Worm (Caenorhabditis elegans) whole organism, late embryonic: ENCODE data around the gene end-3.
"Not testable (repeated sequence)": the region's sequence is repeated elsewhere in the genome, so short reads cannot be mapped to it uniquely, and the experiment has no call there.

ENCODE experiments used
- ama-1 ChIP-seq: fragments of 150-350 bp; optimal IDR thresholded peaks from 2 replicates; lab custom pipeline; 2014
- ets-4 ChIP-seq: sonication (generic microtip); optimal IDR thresholded peaks from 2 replicates; lab custom pipeline; 2016; ENCODE audit warnings: missing genetic modification characterization, missing compliant biosample characterization
- hlh-13 ChIP-seq: fragments of 200-800 bp; sonication (Bioruptor generic); optimal IDR thresholded peaks from 2 replicates; lab custom pipeline; 2018; ENCODE audit warnings: mild to moderate bottlenecking, missing genetic modification characterization, missing compliant biosample characterization
- madf-2 ChIP-seq: sonication (generic microtip); optimal IDR thresholded peaks from 2 replicates; lab custom pipeline; 2017; ENCODE audit warnings: missing genetic modification characterization, missing compliant biosample characterization
- pha-4 ChIP-seq: fragments of 150-350 bp; optimal IDR thresholded peaks from 2 replicates; lab custom pipeline; 2018; ENCODE audit warnings: missing biosample characterization, missing genetic modification reagents, missing genetic modification characterization
- ztf-16 ChIP-seq: sonication (generic microtip); optimal IDR thresholded peaks from 2 replicates; lab custom pipeline; 2017; ENCODE audit warnings: missing genetic modification characterization, missing compliant biosample characterization

ce11 chrV:14049274-14049673 is 34.8 kb downstream of the end-3 start, which contains the start of gene F58D12.1:
- not testable (repeated sequence) for TF ChIP-seq madf-2 (tag; lab: Kevin White, UChicago); ztf-16; pha-4 (tag; lab: Kevin White, UChicago); ets-4 (tag; lab: Kevin White, UChicago); hlh-13 (GFP tag; lab: Kevin White, UChicago); ama-1 (lab: Kevin White, UChicago)
